Worm (Caenorhabditis elegans): ENCODE results near the gene srd-35.

srd-35 gene

DNA sequence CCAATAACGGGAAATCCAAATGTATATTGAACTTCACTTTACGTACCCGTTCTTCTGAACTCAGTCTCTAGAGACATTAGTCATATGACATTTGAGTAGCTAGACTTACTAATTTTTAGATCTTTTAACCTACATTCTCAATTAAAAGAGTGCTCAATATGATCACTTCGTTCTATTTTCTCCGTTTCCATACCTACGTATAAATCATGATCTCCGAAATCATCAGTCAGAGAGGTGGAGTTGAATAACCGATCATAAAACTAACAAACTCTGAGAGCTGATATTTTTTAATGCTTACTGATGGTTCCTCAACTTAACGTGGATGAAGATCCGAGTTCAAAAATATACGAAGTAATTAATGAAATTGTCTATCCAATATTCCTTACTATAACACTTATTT lies at the start of gene srd-35:
TSS of gene srd-35 (plus strand) at position 301 of the 400 bp plus-strand sequence.
- TF ChIP-seq Y48G9A.11 (GFP tag; IDR thresholded peaks at IDR 0.05) (no peak), nhr-102 (tag; optimal IDR thresholded peaks at IDR 0.05) (no peak), dmd-6 (GFP tag; IDR thresholded peaks at IDR 0.05) (no peak), daf-19 (GFP tag; conservative IDR thresholded peaks at IDR 0.05) (no peak), ztf-7 (tag; optimal IDR thresholded peaks at IDR 0.05) (no peak), F44E2.7 (GFP tag; IDR thresholded peaks at IDR 0.05) (no peak), ctbp-1 (GFP tag; IDR thresholded peaks at IDR 0.05) (no peak), arid-1 (GFP tag; conservative IDR thresholded peaks at IDR 0.05) (no peak), nhr-11 (tag; optimal IDR thresholded peaks at IDR 0.05) (no peak), snpc-4 (tag; optimal IDR thresholded peaks at IDR 0.05) (no peak), tra-1 (GFP tag; IDR thresholded peaks at IDR 0.05) (no peak), zag-1 (tag; optimal IDR thresholded peaks at IDR 0.05) (no peak), unc-39 (tag; optimal IDR thresholded peaks at IDR 0.05) (no peak), lin-39 (tag; optimal IDR thresholded peaks at IDR 0.05) (no peak), F49E8.2 (tag; optimal IDR thresholded peaks at IDR 0.05; ENCODE audit: borderline replicate concordance) (no peak), ceh-44 (GFP tag; IDR thresholded peaks at IDR 0.05) (no peak), attf-4 (tag; optimal IDR thresholded peaks at IDR 0.05) (no peak), cey-2 (tag; optimal IDR thresholded peaks at IDR 0.05; ENCODE audit: borderline replicate concordance, insufficient read depth) (no peak)

DNA sequence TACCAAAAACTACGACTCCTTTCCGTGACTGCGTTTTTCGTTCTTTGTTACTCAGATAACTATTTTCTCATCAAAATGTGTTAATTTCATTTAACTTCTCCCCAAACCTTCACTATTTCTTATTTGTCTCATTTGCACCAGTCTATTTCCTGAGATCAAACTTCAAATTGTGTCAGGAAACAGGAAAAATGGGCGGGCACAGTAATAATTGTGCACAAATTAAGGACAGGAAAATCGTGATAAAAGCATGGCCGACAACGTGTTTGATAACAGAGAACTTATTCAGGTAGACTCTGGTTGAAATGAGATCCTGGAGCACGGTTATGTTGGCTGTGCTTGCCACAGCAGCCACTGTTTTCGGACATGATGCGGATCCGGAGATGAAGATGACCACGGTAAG lies 44.5 kb upstream of the srd-35 start, which contains the start of gene lipl-1:
TSS of gene lipl-1 (plus strand) at position 282 of the 400 bp plus-strand sequence.
- TF ChIP-seq egl-27 (tag; optimal IDR thresholded peaks at IDR 0.05): no peak
- TF ChIP-seq ces-1 (GFP tag; optimal IDR thresholded peaks at IDR 0.05): no peak
- TF ChIP-seq jun-1 (tag; optimal IDR thresholded peaks at IDR 0.05): no peak
- TF ChIP-seq nhr-28 (tag; optimal IDR thresholded peaks at IDR 0.05): peak; percentile 58
- no peak for TF ChIP-seq zip-11 (GFP tag; IDR thresholded peaks at IDR 0.05)
- TF ChIP-seq mxl-3 (GFP tag; optimal IDR thresholded peaks at IDR 0.05): peak; percentile 54
- TF ChIP-seq skn-1 (tag; optimal IDR thresholded peaks at IDR 0.05): no peak
- peak; percentile 67 for TF ChIP-seq dmd-6 (GFP tag; IDR thresholded peaks at IDR 0.05)
- no peak for TF ChIP-seq daf-16 (GFP tag; optimal IDR thresholded peaks at IDR 0.05)
- peak; percentile 14 for TF ChIP-seq daf-16 (tag; optimal IDR thresholded peaks at IDR 0.05)

DNA sequence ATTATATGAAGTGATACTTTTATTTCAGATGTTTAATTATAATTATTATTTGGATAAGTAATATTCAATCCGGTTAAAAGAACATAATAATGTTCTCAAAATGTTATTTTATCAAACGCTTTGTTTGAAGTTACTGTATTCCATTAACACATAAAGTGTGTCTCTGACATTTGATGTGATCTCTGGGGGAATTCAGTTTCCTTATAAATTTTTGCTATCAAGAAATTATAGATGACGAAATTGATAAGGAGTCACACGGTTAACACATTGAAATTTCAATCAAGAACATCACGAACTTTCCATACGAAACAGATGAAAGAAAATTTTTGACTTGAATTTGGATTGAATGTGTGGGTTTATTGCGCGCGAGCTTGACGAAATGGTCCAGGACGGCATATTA lies 42.5 kb upstream of the srd-35 start:
- peak; percentile 61 for TF ChIP-seq dve-1 (tag; optimal IDR thresholded peaks at IDR 0.05; ENCODE audit: insufficient read depth)
- peak; percentile 76 for TF ChIP-seq hlh-11 (tag; optimal IDR thresholded peaks at IDR 0.05)
- TF ChIP-seq mdl-1 (tag; optimal IDR thresholded peaks at IDR 0.05): no peak
- peak; percentile 87 for TF ChIP-seq nhr-28 (tag; optimal IDR thresholded peaks at IDR 0.05)
- no peak for TF ChIP-seq lir-3 (tag; optimal IDR thresholded peaks at IDR 0.05)
- no peak for TF ChIP-seq zfp-2 (tag; optimal IDR thresholded peaks at IDR 0.05)
- TF ChIP-seq nhr-237 (tag; optimal IDR thresholded peaks at IDR 0.05): no peak
- TF ChIP-seq dmd-6 (GFP tag; IDR thresholded peaks at IDR 0.05): peak; percentile 88
- peak; percentile 48 for TF ChIP-seq nhr-6 (tag; optimal IDR thresholded peaks at IDR 0.05)
- no peak for TF ChIP-seq attf-4 (tag; optimal IDR thresholded peaks at IDR 0.05)
- TF ChIP-seq pqm-1 (tag; optimal IDR thresholded peaks at IDR 0.05): peak; percentile 76
- TF ChIP-seq snpc-4 (tag; optimal IDR thresholded peaks at IDR 0.05): no peak
- no peak for TF ChIP-seq tra-1 (GFP tag; IDR thresholded peaks at IDR 0.05)
- no peak for TF ChIP-seq set-16 (GFP tag; IDR thresholded peaks at IDR 0.05)
- TF ChIP-seq gei-8 (GFP tag; optimal IDR thresholded peaks at IDR 0.05): no peak
- no peak for TF ChIP-seq lin-1 (GFP tag; IDR thresholded peaks at IDR 0.05)
- no peak for TF ChIP-seq unc-130 (GFP tag; optimal IDR thresholded peaks at IDR 0.05)
- TF ChIP-seq T26A8.4 (GFP tag; IDR thresholded peaks at IDR 0.05): no peak
- no peak for TF ChIP-seq ceh-32 (tag; optimal IDR thresholded peaks at IDR 0.05; ENCODE audit: poor library complexity)
- TF ChIP-seq ceh-44 (GFP tag; IDR thresholded peaks at IDR 0.05): no peak
- TF ChIP-seq mep-1 (tag; optimal IDR thresholded peaks at IDR 0.05): no peak
- peak; percentile 25 for TF ChIP-seq nhr-77 (tag; optimal IDR thresholded peaks at IDR 0.05)
- no peak for TF ChIP-seq saeg-2 (GFP tag; IDR thresholded peaks at IDR 0.05)
- TF ChIP-seq jun-1 (tag; optimal IDR thresholded peaks at IDR 0.05): no peak
- no peak for TF ChIP-seq Y48G9A.11 (GFP tag; IDR thresholded peaks at IDR 0.05)
- peak in 1 of 2 experiments; percentile 63 for TF ChIP-seq unc-62 (GFP tag; optimal IDR thresholded peaks at IDR 0.05 in 1 of 2)
- TF ChIP-seq unc-62 (tag; optimal IDR thresholded peaks at IDR 0.05): no peak
- TF ChIP-seq ceh-28 (tag; optimal IDR thresholded peaks at IDR 0.05): no peak
- TF ChIP-seq daf-16 (GFP tag; optimal IDR thresholded peaks at IDR 0.05): no peak
- TF ChIP-seq daf-16 (tag; optimal IDR thresholded peaks at IDR 0.05): peak; percentile 68
- TF ChIP-seq pha-4 (GFP tag; IDR thresholded peaks at IDR 0.05): no peak
- TF ChIP-seq pha-4 (tag; optimal IDR thresholded peaks at IDR 0.05): no peak

All from whole organism, L4 larva.